Fruit fly (Drosophila melanogaster) whole organism, pupa: Measurements from ENCODE around the gene CG31717.

Experiments used
- CG10348 ChIP-seq: fragments of 200-800 bp; sonication (Bioruptor generic); IDR thresholded peaks from 2 replicates; pipeline ENCODE4 v1.3.6; 2022; ENCODE audit warnings: missing biosample characterization, missing genetic modification characterization
- CG12605 ChIP-seq: fragments of 200-800 bp; sonication (Bioruptor generic); IDR thresholded peaks from 2 replicates; pipeline ENCODE4 v1.3.6; 2022; ENCODE audit warnings: missing biosample characterization, missing genetic modification characterization
- CG13204 ChIP-seq: fragments of 200-800 bp; sonication (Bioruptor generic); optimal IDR thresholded peaks from 2 replicates; lab custom pipeline; 2018; ENCODE audit warnings: missing biosample characterization, mild to moderate bottlenecking, missing genetic modification characterization, moderate library complexity
- CG14655 ChIP-seq: fragments of 200-800 bp; sonication (Bioruptor generic); optimal IDR thresholded peaks from 3 replicates; lab custom pipeline; 2017; ENCODE audit warnings: mild to moderate bottlenecking, missing biosample characterization, missing genetic modification reagents, missing genetic modification characterization
- CG15710 ChIP-seq: fragments of 200-800 bp; sonication (Bioruptor generic); optimal IDR thresholded peaks from 2 replicates; lab custom pipeline; 2018; ENCODE audit warnings: missing biosample characterization, mild to moderate bottlenecking, missing genetic modification characterization, moderate library complexity
- CG17806 ChIP-seq: fragments of 200-800 bp; sonication (Bioruptor generic); optimal IDR thresholded peaks from 2 replicates; lab custom pipeline; 2018; ENCODE audit warnings: missing biosample characterization, mild to moderate bottlenecking, missing genetic modification characterization, moderate library complexity
- CG32121 ChIP-seq: fragments of 200-800 bp; sonication (Bioruptor generic); IDR thresholded peaks from 2 replicates; pipeline ENCODE4 v1.3.6; 2022; ENCODE audit warnings: missing biosample characterization, missing genetic modification characterization
- CG34367 ChIP-seq: fragments of 200-800 bp; sonication (Bioruptor generic); optimal IDR thresholded peaks from 2 replicates; lab custom pipeline; 2018; ENCODE audit warnings: missing biosample characterization, mild to moderate bottlenecking, missing genetic modification characterization
- CG4496 ChIP-seq: fragments of 200-800 bp; sonication (Bioruptor generic); IDR thresholded peaks from 3 replicates; pipeline ENCODE4 v1.3.6; 2022; ENCODE audit warnings: missing biosample characterization, missing genetic modification characterization
- CG8159 ChIP-seq: fragments of 200-800 bp; sonication (Bioruptor generic); optimal IDR thresholded peaks from 3 replicates; lab custom pipeline; 2018; ENCODE audit warnings: missing biosample characterization, mild to moderate bottlenecking, missing genetic modification characterization, moderate library complexity
- CG8301 ChIP-seq: fragments of 200-800 bp; sonication (Bioruptor generic); optimal IDR thresholded peaks from 2 replicates; lab custom pipeline; 2018; ENCODE audit warnings: missing biosample characterization, mild to moderate bottlenecking, missing genetic modification characterization
- CG9948 ChIP-seq: fragments of 200-800 bp; sonication (Bioruptor generic); optimal IDR thresholded peaks from 2 replicates; lab custom pipeline; 2018; ENCODE audit warnings: missing biosample characterization, mild to moderate bottlenecking, missing genetic modification characterization, moderate library complexity
- D1 ChIP-seq: fragments of 200-800 bp; sonication (Bioruptor generic); optimal IDR thresholded peaks from 2 replicates; lab custom pipeline; 2018; ENCODE audit warnings: missing biosample characterization, mild to moderate bottlenecking, missing genetic modification characterization, moderate library complexity
- EcR ChIP-seq: fragments of 200-800 bp; sonication (Bioruptor generic); optimal IDR thresholded peaks from 3 replicates; lab custom pipeline; 2019; ENCODE audit warnings: missing biosample characterization, missing genetic modification characterization, mild to moderate bottlenecking, moderate library complexity, missing genetic modification reagents
- Ets98B ChIP-seq: fragments of 200-800 bp; sonication (Bioruptor generic); IDR thresholded peaks from 2 replicates; pipeline ENCODE4 v1.3.6; 2022; ENCODE audit warnings: missing biosample characterization, missing genetic modification characterization
- Pif1A ChIP-seq: fragments of 200-800 bp; sonication (Bioruptor generic); optimal IDR thresholded peaks from 3 replicates; lab custom pipeline; 2016; ENCODE audit warnings: missing biosample characterization, missing genetic modification characterization
- Pif1B ChIP-seq: fragments of 200-800 bp; sonication (Bioruptor generic); optimal IDR thresholded peaks from 3 replicates; lab custom pipeline; 2016; ENCODE audit warnings: missing biosample characterization, missing genetic modification characterization
- Snoo ChIP-seq: fragments of 200-800 bp; sonication (Bioruptor generic); optimal IDR thresholded peaks from 3 replicates; lab custom pipeline; 2017; ENCODE audit warnings: missing biosample characterization, mild to moderate bottlenecking, missing genetic modification characterization, inconsistent platforms
- fd96Ca ChIP-seq: fragments of 200-800 bp; sonication (Bioruptor generic); IDR thresholded peaks from 3 replicates; pipeline ENCODE4 v1.3.6; 2022; ENCODE audit warnings: missing biosample characterization, missing genetic modification characterization
- gl ChIP-seq: fragments of 200-800 bp; sonication (Bioruptor generic); optimal IDR thresholded peaks from 2 replicates; lab custom pipeline; 2018; ENCODE audit warnings: missing biosample characterization, mild to moderate bottlenecking, missing genetic modification characterization
- rn ChIP-seq: fragments of 200-800 bp; sonication (Bioruptor generic); IDR thresholded peaks from 2 replicates; pipeline ENCODE4 v1.3.6; 2022; ENCODE audit warnings: missing biosample characterization, missing genetic modification characterization

CG31717 gene

DNA sequence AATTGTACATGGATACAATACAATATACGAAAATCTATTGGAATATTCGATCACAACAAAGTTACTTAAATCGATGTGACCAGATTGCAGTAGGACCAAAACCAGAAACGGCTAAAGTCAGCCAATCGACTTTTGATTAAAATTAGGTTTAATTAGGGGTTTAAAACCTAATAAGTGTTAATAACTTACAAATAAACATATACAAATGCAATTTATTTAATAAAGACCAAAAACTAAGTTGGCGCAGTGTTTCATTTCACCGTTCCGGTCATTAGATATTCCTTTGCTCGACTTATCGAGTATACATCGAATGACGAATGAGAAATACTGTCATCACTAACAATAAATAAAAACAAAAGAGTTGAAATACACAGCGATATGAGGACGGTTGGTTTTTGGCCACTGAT lies at the start of gene CG31717, which contains the start of gene bsk:
Gene CG31717 (plus strand): TSS at position 297 of the 407 bp plus-strand sequence.
Gene bsk (minus strand): TSS at position 61 of the 407 bp plus-strand sequence.
- no peak for TF ChIP-seq CG13204 (GFP tag; lab: Kevin White, UChicago)
- peak; percentile 43 for TF ChIP-seq EcR (GFP tag; lab: Kevin White, UChicago)
- TF ChIP-seq, all 21 proteins: peak for 1

- TF ChIP-seq CG12605 (GFP tag; lab: Robert Waterston, UW) (peak; percentile 88), CG4496 (GFP tag; lab: Robert Waterston, UW) (peak; percentile 97), Ets98B (peak; percentile 91), CG14655 (GFP tag; lab: Kevin White, UChicago) (no peak), CG10348 (GFP tag; lab: Robert Waterston, UW) (no peak), CG8301 (peak; percentile 61), CG17806 (tag; lab: Kevin White, UChicago) (peak; percentile 57), CG34367 (peak; percentile 89), Snoo (tag; lab: Kevin White, UChicago) (peak; percentile 95), fd96Ca (GFP tag; lab: Robert Waterston, UW) (no peak), Pif1A (GFP tag; lab: Kevin White, UChicago) (peak; percentile 89), CG32121 (GFP tag; lab: Robert Waterston, UW) (peak; percentile 77), rn (GFP tag; lab: Robert Waterston, UW) (peak; percentile 85), Pif1B (GFP tag; lab: Kevin White, UChicago) (peak; percentile 76), CG8159 (peak; percentile 68), D1 (tag; lab: Kevin White, UChicago) (no peak), CG9948 (peak; percentile 43), gl (tag; lab: Kevin White, UChicago) (peak; percentile 81), CG13204 (GFP tag; lab: Kevin White, UChicago) (no peak), CG15710 (tag; lab: Kevin White, UChicago) (peak; percentile 80), EcR (GFP tag; lab: Kevin White, UChicago) (no peak)
These were observed 49.7 kb upstream of the CG31717 start, which contains the start of the genes Ripalpha and RpL7 for dm6 chr2L:10200847-10201246. Ripalpha (minus strand) TSS chr2L:10200974. RpL7 (plus strand) TSS chr2L:10201004.

DNA sequence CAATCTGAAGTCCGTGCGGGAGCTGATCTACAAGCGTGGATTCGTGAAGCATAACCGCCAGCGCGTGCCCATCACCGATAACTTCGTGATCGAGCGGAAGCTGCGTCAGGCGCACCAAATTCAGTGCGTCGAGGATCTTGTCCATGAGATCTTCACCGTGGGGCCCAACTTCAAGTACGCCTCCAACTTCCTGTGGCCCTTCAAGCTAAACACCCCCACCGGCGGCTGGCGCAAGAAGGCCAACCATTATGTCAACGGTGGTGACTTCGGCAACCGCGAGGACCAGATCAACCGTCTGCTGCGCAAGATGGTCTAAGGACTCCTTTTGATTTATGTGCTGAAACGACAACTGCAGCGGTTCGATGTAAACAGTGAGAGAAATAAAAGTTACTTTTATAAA lies 48.8 kb upstream of the CG31717 start:
- TF ChIP-seq CG14655 (GFP tag; lab: Kevin White, UChicago) (no peak), CG10348 (GFP tag; lab: Robert Waterston, UW) (no peak), CG8159 (no peak), CG32121 (GFP tag; lab: Robert Waterston, UW) (no peak), CG4496 (GFP tag; lab: Robert Waterston, UW) (0 out of 3 replicates have a peak, but pooled peaks have one; percentile 37), Pif1B (GFP tag; lab: Kevin White, UChicago) (no peak)

- TF ChIP-seq CG15710 (tag; lab: Kevin White, UChicago) (no peak), CG10348 (GFP tag; lab: Robert Waterston, UW) (no peak), CG8301 (no peak), CG17806 (tag; lab: Kevin White, UChicago) (no peak), Pif1B (GFP tag; lab: Kevin White, UChicago) (no peak), CG4496 (GFP tag; lab: Robert Waterston, UW) (no peak), D1 (tag; lab: Kevin White, UChicago) (no peak), Pif1A (GFP tag; lab: Kevin White, UChicago) (no peak), CG9948 (no peak), CG13204 (GFP tag; lab: Kevin White, UChicago) (no peak), CG12605 (GFP tag; lab: Robert Waterston, UW) (no peak), rn (GFP tag; lab: Robert Waterston, UW) (no peak), CG14655 (GFP tag; lab: Kevin White, UChicago) (no peak), fd96Ca (GFP tag; lab: Robert Waterston, UW) (no peak), EcR (GFP tag; lab: Kevin White, UChicago) (no peak)
These were observed 46.5 kb upstream of the CG31717 start, which contains the start of gene CG34159 for dm6 chr2L:10203933-10204509. CG34159 (minus strand) TSS chr2L:10204317.

DNA sequence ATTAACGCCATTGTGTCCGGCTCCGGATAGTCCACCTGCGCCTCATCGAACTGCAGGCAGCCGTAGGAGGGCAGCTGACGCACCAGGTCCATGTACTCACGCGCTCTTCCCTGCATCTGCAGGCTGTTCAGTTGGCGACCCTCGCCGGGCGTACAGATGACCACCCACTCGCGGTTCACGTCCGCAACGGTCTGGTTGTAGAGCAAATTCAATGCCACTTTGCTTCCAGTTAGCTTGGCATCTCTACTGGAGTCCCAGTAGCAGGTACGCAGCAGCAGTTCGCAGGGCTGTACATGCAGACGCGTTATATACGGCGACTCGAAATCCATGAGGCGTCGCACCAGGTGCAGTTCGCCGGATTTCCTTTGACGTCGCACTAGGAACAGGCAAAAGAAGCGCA lies 44.6 kb upstream of the CG31717 start:
- no peak for TF ChIP-seq CG8301
- TF ChIP-seq CG34367 = no peak
- TF ChIP-seq fd96Ca (GFP tag; lab: Robert Waterston, UW) = no peak
- TF ChIP-seq CG32121 (GFP tag; lab: Robert Waterston, UW) = no peak
- TF ChIP-seq CG15710 (tag; lab: Kevin White, UChicago) = no peak
- no peak for TF ChIP-seq Pif1B (GFP tag; lab: Kevin White, UChicago)
- no peak for TF ChIP-seq EcR (GFP tag; lab: Kevin White, UChicago)
- TF ChIP-seq rn (GFP tag; lab: Robert Waterston, UW) = no peak
- no peak for TF ChIP-seq CG17806 (tag; lab: Kevin White, UChicago)
- no peak for TF ChIP-seq CG14655 (GFP tag; lab: Kevin White, UChicago)
- TF ChIP-seq CG12605 (GFP tag; lab: Robert Waterston, UW) = no peak
- no peak for TF ChIP-seq D1 (tag; lab: Kevin White, UChicago)

DNA sequence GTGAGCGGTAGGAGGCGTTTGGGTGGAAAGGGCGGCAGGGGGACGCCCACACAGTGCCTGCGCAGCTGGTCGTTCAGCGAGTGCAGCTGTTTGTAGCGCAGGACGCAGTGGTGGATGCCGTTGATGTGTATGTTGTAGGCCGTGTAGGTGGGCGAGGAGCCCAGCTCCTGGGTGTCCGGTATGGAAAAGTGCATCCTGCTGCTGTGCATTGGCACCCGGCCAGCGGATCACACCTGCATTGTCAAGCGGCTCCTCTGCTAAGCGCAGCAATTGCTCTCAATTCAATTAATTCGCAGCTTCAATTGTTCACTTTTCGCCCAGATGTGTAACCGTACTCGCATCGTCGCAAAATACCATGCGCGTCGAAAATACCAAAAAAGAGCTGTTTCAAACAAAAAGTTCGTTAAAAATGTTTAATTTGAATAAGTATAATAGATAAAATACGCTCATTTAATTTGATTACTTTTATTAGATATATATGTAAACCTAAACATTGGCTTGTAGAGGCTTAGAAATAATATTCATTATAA lies 43.8 kb upstream of the CG31717 start, which contains the start of gene Snx17:
Gene Snx17 (minus strand): TSS at position 329 of the 530 bp plus-strand sequence.
- no peak for TF ChIP-seq D1 (tag; lab: Kevin White, UChicago)
- TF ChIP-seq CG14655 (GFP tag; lab: Kevin White, UChicago) = no peak
- TF ChIP-seq CG4496 (GFP tag; lab: Robert Waterston, UW) = no peak
- TF ChIP-seq fd96Ca (GFP tag; lab: Robert Waterston, UW) = no peak
- no peak for TF ChIP-seq Pif1A (GFP tag; lab: Kevin White, UChicago)
- TF ChIP-seq, all 21 proteins: peak for 0
